Worm (Caenorhabditis elegans): Measurements from ENCODE around the gene F54D5.3.
A peak's percentile ranks its signal among the peaks of the same experiment; 100 is the strongest.

Gene F54D5.3

ce11 chrII:11588304-11588703 is 16.7 kb downstream of the F54D5.3 start:
- TF ChIP-seq hmbx-1 (tag; optimal IDR thresholded peaks at IDR 0.05), result no peak
- TF ChIP-seq sea-1 (GFP tag; conservative IDR thresholded peaks at IDR 0.05), result no peak
- no peak for TF ChIP-seq B0310.2 (tag; optimal IDR thresholded peaks at IDR 0.05)
- TF ChIP-seq tbx-37 (GFP tag; conservative IDR thresholded peaks at IDR 0.05), result no peak
- TF ChIP-seq flt-1 (GFP tag; IDR thresholded peaks at IDR 0.05), result no peak
- TF ChIP-seq ceh-13 (GFP tag; optimal IDR thresholded peaks at IDR 0.05), result no peak
- no peak for TF ChIP-seq hnd-1 (tag; optimal IDR thresholded peaks at IDR 0.05)
- TF ChIP-seq scrt-1 (GFP tag; IDR thresholded peaks at IDR 0.05), result no peak
- TF ChIP-seq tbx-11 (GFP tag; IDR thresholded peaks at IDR 0.05), result no peak
- TF ChIP-seq ama-1 (optimal IDR thresholded peaks at IDR 0.05), result no peak
- no peak for TF ChIP-seq aly-1 (tag; optimal IDR thresholded peaks at IDR 0.05)
- no peak for TF ChIP-seq ets-7 (tag; optimal IDR thresholded peaks at IDR 0.05)
- TF ChIP-seq F13C5.2 (tag; optimal IDR thresholded peaks at IDR 0.05), result no peak
- no peak for TF ChIP-seq pes-1 (GFP tag; IDR thresholded peaks at IDR 0.05)
- no peak for TF ChIP-seq hmg-4 (GFP tag; optimal IDR thresholded peaks at IDR 0.05)
- no peak for TF ChIP-seq ceh-36 (tag; optimal IDR thresholded peaks at IDR 0.05)
- TF ChIP-seq tra-4 (tag; optimal IDR thresholded peaks at IDR 0.05), result no peak

- TF ChIP-seq hmbx-1 (tag; optimal IDR thresholded peaks at IDR 0.05) (no peak), ets-7 (tag; optimal IDR thresholded peaks at IDR 0.05) (no peak)
Observed at ce11 chrII:11591558-11591957, 20.0 kb downstream of the F54D5.3 start.

ce11 chrII:11592023-11592422 is 20.4 kb downstream of the F54D5.3 start, which contains the start of gene F07A11.1:
TSS of gene F07A11.1 (minus strand) at chrII:11592123.
- TF ChIP-seq sea-1 (GFP tag; conservative IDR thresholded peaks at IDR 0.05) (no peak), F13C5.2 (tag; optimal IDR thresholded peaks at IDR 0.05) (no peak), ama-1 (optimal IDR thresholded peaks at IDR 0.05) (no peak), flt-1 (GFP tag; IDR thresholded peaks at IDR 0.05) (no peak), hmbx-1 (tag; optimal IDR thresholded peaks at IDR 0.05) (no peak), tbx-37 (GFP tag; conservative IDR thresholded peaks at IDR 0.05) (no peak), hmg-4 (GFP tag; optimal IDR thresholded peaks at IDR 0.05) (no peak), tra-4 (tag; optimal IDR thresholded peaks at IDR 0.05) (no peak), pes-1 (GFP tag; IDR thresholded peaks at IDR 0.05) (no peak), scrt-1 (GFP tag; IDR thresholded peaks at IDR 0.05) (no peak), tbx-11 (GFP tag; IDR thresholded peaks at IDR 0.05) (no peak), hnd-1 (tag; optimal IDR thresholded peaks at IDR 0.05) (no peak), ceh-13 (GFP tag; optimal IDR thresholded peaks at IDR 0.05) (no peak), ceh-36 (tag; optimal IDR thresholded peaks at IDR 0.05) (no peak), ets-7 (tag; optimal IDR thresholded peaks at IDR 0.05) (no peak), aly-1 (tag; optimal IDR thresholded peaks at IDR 0.05) (no peak)

- TF ChIP-seq hnd-1 (tag; optimal IDR thresholded peaks at IDR 0.05), result no peak
- no peak for TF ChIP-seq tra-4 (tag; optimal IDR thresholded peaks at IDR 0.05)
- no peak for TF ChIP-seq ceh-36 (tag; optimal IDR thresholded peaks at IDR 0.05)
- TF ChIP-seq aly-1 (tag; optimal IDR thresholded peaks at IDR 0.05), result no peak
- no peak for TF ChIP-seq hmbx-1 (tag; optimal IDR thresholded peaks at IDR 0.05)
- peak; percentile 6 for TF ChIP-seq hmg-4 (GFP tag; optimal IDR thresholded peaks at IDR 0.05)
Observed at ce11 chrII:11595368-11595996, 23.9 kb downstream of the F54D5.3 start, which contains the start of gene gfat-1. TSS of gene gfat-1 (minus strand) at chrII:11595418.

- TF ChIP-seq aly-1 (tag; optimal IDR thresholded peaks at IDR 0.05) (no peak), tbx-37 (GFP tag; conservative IDR thresholded peaks at IDR 0.05) (no peak), B0310.2 (tag; optimal IDR thresholded peaks at IDR 0.05) (no peak), F13C5.2 (tag; optimal IDR thresholded peaks at IDR 0.05) (no peak), ceh-36 (tag; optimal IDR thresholded peaks at IDR 0.05) (no peak), ama-1 (optimal IDR thresholded peaks at IDR 0.05) (no peak), tbx-11 (GFP tag; IDR thresholded peaks at IDR 0.05) (no peak), ets-7 (tag; optimal IDR thresholded peaks at IDR 0.05) (no peak), ceh-13 (GFP tag; optimal IDR thresholded peaks at IDR 0.05) (no peak)
Observed at ce11 chrII:11596157-11596740, 24.6 kb downstream of the F54D5.3 start.

ce11 chrII:11599751-11600150 is 28.1 kb downstream of the F54D5.3 start, which contains the start of gene npp-5:
TSS of gene npp-5 (minus strand) at chrII:11599809.
- TF ChIP-seq hmbx-1 (tag; optimal IDR thresholded peaks at IDR 0.05) (no peak), aly-1 (tag; optimal IDR thresholded peaks at IDR 0.05) (no peak), tbx-37 (GFP tag; conservative IDR thresholded peaks at IDR 0.05) (no peak), ets-7 (tag; optimal IDR thresholded peaks at IDR 0.05) (no peak), sea-1 (GFP tag; conservative IDR thresholded peaks at IDR 0.05) (no peak), F13C5.2 (tag; optimal IDR thresholded peaks at IDR 0.05) (no peak), B0310.2 (tag; optimal IDR thresholded peaks at IDR 0.05) (no peak), pes-1 (GFP tag; IDR thresholded peaks at IDR 0.05) (no peak), ama-1 (optimal IDR thresholded peaks at IDR 0.05) (no peak), ceh-36 (tag; optimal IDR thresholded peaks at IDR 0.05) (no peak), hmg-4 (GFP tag; optimal IDR thresholded peaks at IDR 0.05) (no peak), ceh-13 (GFP tag; optimal IDR thresholded peaks at IDR 0.05) (no peak), tra-4 (tag; optimal IDR thresholded peaks at IDR 0.05) (no peak), hnd-1 (tag; optimal IDR thresholded peaks at IDR 0.05) (no peak), tbx-11 (GFP tag; IDR thresholded peaks at IDR 0.05) (no peak), flt-1 (GFP tag; IDR thresholded peaks at IDR 0.05) (no peak), scrt-1 (GFP tag; IDR thresholded peaks at IDR 0.05) (no peak)

- no peak for TF ChIP-seq sea-1 (GFP tag; conservative IDR thresholded peaks at IDR 0.05)
- TF ChIP-seq pes-1 (GFP tag; IDR thresholded peaks at IDR 0.05), result no peak
- no peak for TF ChIP-seq flt-1 (GFP tag; IDR thresholded peaks at IDR 0.05)
- no peak for TF ChIP-seq hmg-4 (GFP tag; optimal IDR thresholded peaks at IDR 0.05)
- TF ChIP-seq ceh-13 (GFP tag; optimal IDR thresholded peaks at IDR 0.05), result no peak
- no peak for TF ChIP-seq aly-1 (tag; optimal IDR thresholded peaks at IDR 0.05)
- TF ChIP-seq F13C5.2 (tag; optimal IDR thresholded peaks at IDR 0.05), result no peak
- no peak for TF ChIP-seq tra-4 (tag; optimal IDR thresholded peaks at IDR 0.05)
- TF ChIP-seq ets-7 (tag; optimal IDR thresholded peaks at IDR 0.05), result no peak
- no peak for TF ChIP-seq scrt-1 (GFP tag; IDR thresholded peaks at IDR 0.05)
- TF ChIP-seq hmbx-1 (tag; optimal IDR thresholded peaks at IDR 0.05), result no peak
- no peak for TF ChIP-seq ama-1 (optimal IDR thresholded peaks at IDR 0.05)
- no peak for TF ChIP-seq hnd-1 (tag; optimal IDR thresholded peaks at IDR 0.05)
- no peak for TF ChIP-seq ceh-36 (tag; optimal IDR thresholded peaks at IDR 0.05)
Observed at ce11 chrII:11600711-11601110, 29.1 kb downstream of the F54D5.3 start, which contains the start of gene F07A11.4. TSS of gene F07A11.4 (plus strand) at chrII:11601011.
